Fruit fly (Drosophila melanogaster) whole organism, embryonic: Measurements from ENCODE around the gene mRpS18B.

Experiments
- Ada2b ChIP-seq: fragments of 200-800 bp; sonication (Bioruptor generic); IDR thresholded peaks from 2 replicates; pipeline ENCODE4 v1.3.6; 2022; ENCODE audit warnings: missing biosample characterization, missing genetic modification characterization
- Antp ChIP-seq: fragments of 200-800 bp; sonication (Bioruptor generic); optimal IDR thresholded peaks from 3 replicates; lab custom pipeline; 2016; ENCODE audit warnings: missing biosample characterization, missing genetic modification characterization
- BtbVII ChIP-seq: fragments of 200-800 bp; sonication (Bioruptor generic); optimal IDR thresholded peaks from 3 replicates; lab custom pipeline; 2017; ENCODE audit warnings: missing biosample characterization, mild to moderate bottlenecking, missing genetic modification characterization
- CG12104 ChIP-seq: fragments of 200-800 bp; sonication (Bioruptor generic); optimal IDR thresholded peaks from 3 replicates; lab custom pipeline; 2016; ENCODE audit warnings: missing biosample characterization, missing genetic modification characterization
- CG12219 ChIP-seq: fragments of 200-800 bp; sonication (Bioruptor generic); optimal IDR thresholded peaks from 3 replicates; lab custom pipeline; 2018; ENCODE audit warnings: missing biosample characterization, mild to moderate bottlenecking, missing genetic modification characterization
- CG1233 ChIP-seq: fragments of 200-800 bp; sonication (Bioruptor generic); optimal IDR thresholded peaks from 4 replicates; lab custom pipeline; 2018; ENCODE audit warnings: missing biosample characterization, mild to moderate bottlenecking, missing genetic modification characterization
- CG18619 ChIP-seq: fragments of 200-800 bp; sonication (Bioruptor generic); optimal IDR thresholded peaks from 3 replicates; lab custom pipeline; 2017; ENCODE audit warnings: missing biosample characterization, mild to moderate bottlenecking, missing genetic modification characterization
- CG2129 ChIP-seq: fragments of 200-800 bp; sonication (Bioruptor generic); IDR thresholded peaks from 2 replicates; pipeline ENCODE4 v1.3.6; 2022; ENCODE audit warnings: missing biosample characterization, missing genetic modification characterization; ENCODE audit not compliant: partially characterized antibody
- CG30403 ChIP-seq: fragments of 200-800 bp; sonication (Bioruptor generic); optimal IDR thresholded peaks from 3 replicates; lab custom pipeline; 2016; ENCODE audit warnings: missing biosample characterization, missing genetic modification characterization
- CG32767 ChIP-seq: fragments of 200-800 bp; sonication (Bioruptor generic); IDR thresholded peaks from 2 replicates; pipeline ENCODE4 v1.3.6; 2022; ENCODE audit warnings: missing biosample characterization, missing genetic modification characterization
- CG34422 ChIP-seq: fragments of 200-800 bp; sonication (Bioruptor generic); IDR thresholded peaks from 3 replicates; pipeline ENCODE4 v1.3.6; 2022; ENCODE audit warnings: missing biosample characterization, missing genetic modification characterization
- CG3995 ChIP-seq: fragments of 200-800 bp; sonication (Bioruptor generic); optimal IDR thresholded peaks from 3 replicates; lab custom pipeline; 2016; ENCODE audit warnings: missing biosample characterization, missing genetic modification characterization
- CG4282 ChIP-seq: fragments of 200-800 bp; sonication (Bioruptor generic); optimal IDR thresholded peaks from 2 replicates; lab custom pipeline; 2016; ENCODE audit warnings: missing biosample characterization, missing genetic modification characterization
- CG4617 ChIP-seq: fragments of 200-800 bp; sonication (Bioruptor generic); optimal IDR thresholded peaks from 3 replicates; lab custom pipeline; 2016; ENCODE audit warnings: missing biosample characterization, missing genetic modification characterization, borderline replicate concordance
- CG5953 ChIP-seq: fragments of 200-800 bp; sonication (Bioruptor generic); IDR thresholded peaks from 2 replicates; pipeline ENCODE4 v1.3.6; 2022; ENCODE audit warnings: missing biosample characterization, missing genetic modification characterization
- CG7357 ChIP-seq: fragments of 200-800 bp; sonication (Bioruptor generic); IDR thresholded peaks from 3 replicates; pipeline ENCODE4 v1.3.6; 2022; ENCODE audit warnings: missing biosample characterization, missing genetic modification characterization
- CG7372 ChIP-seq: fragments of 200-800 bp; sonication (Bioruptor generic); IDR thresholded peaks from 2 replicates; pipeline ENCODE4 v1.3.6; 2022; ENCODE audit warnings: missing biosample characterization, missing genetic modification characterization
- CG9727 ChIP-seq: fragments of 200-800 bp; sonication (Bioruptor generic); optimal IDR thresholded peaks from 3 replicates; lab custom pipeline; 2017; ENCODE audit warnings: missing biosample characterization, mild to moderate bottlenecking, missing genetic modification characterization
- CG9932 ChIP-seq: fragments of 200-800 bp; sonication (Bioruptor generic); IDR thresholded peaks from 2 replicates; pipeline ENCODE4 v1.3.6; 2022; ENCODE audit warnings: missing biosample characterization, missing genetic modification characterization
- CHES-1-like ChIP-seq: fragments of 200-800 bp; sonication (Bioruptor generic); optimal IDR thresholded peaks from 2 replicates; lab custom pipeline; 2016; ENCODE audit warnings: missing biosample characterization, missing genetic modification characterization
- Doc3 ChIP-seq: fragments of 200-800 bp; sonication (Bioruptor generic); IDR thresholded peaks from 3 replicates; pipeline ENCODE4 v1.3.6; 2022; ENCODE audit warnings: missing biosample characterization, missing genetic modification characterization; ENCODE audit not compliant: partially characterized antibody
- Dref ChIP-seq: fragments of 200-800 bp; sonication (Bioruptor generic); IDR thresholded peaks from 2 replicates; pipeline ENCODE4 v1.3.6; 2022; ENCODE audit warnings: missing biosample characterization, missing genetic modification characterization
- Drgx ChIP-seq: fragments of 200-800 bp; sonication (Bioruptor generic); IDR thresholded peaks from 2 replicates; pipeline ENCODE4 v1.3.6; 2022; ENCODE audit warnings: missing biosample characterization, missing genetic modification characterization
- Fer1 ChIP-seq: fragments of 200-800 bp; sonication (Bioruptor generic); optimal IDR thresholded peaks from 2 replicates; lab custom pipeline; 2017; ENCODE audit warnings: missing biosample characterization, mild to moderate bottlenecking, missing genetic modification characterization
- H15 ChIP-seq: fragments of 200-800 bp; sonication (Bioruptor generic); IDR thresholded peaks from 3 replicates; pipeline ENCODE4 v1.3.6; 2022; ENCODE audit warnings: missing biosample characterization, missing genetic modification characterization
- HLH3B ChIP-seq: fragments of 200-800 bp; sonication (Bioruptor generic); IDR thresholded peaks from 2 replicates; pipeline ENCODE4 v1.3.6; 2022; ENCODE audit warnings: missing biosample characterization, missing genetic modification characterization
- Hand ChIP-seq: fragments of 200-800 bp; sonication (Bioruptor generic); optimal IDR thresholded peaks from 2 replicates; lab custom pipeline; 2017; ENCODE audit warnings: mild to moderate bottlenecking, missing biosample characterization, missing genetic modification reagents, missing genetic modification characterization
- HmgZ ChIP-seq: fragments of 200-800 bp; sonication (Bioruptor generic); optimal IDR thresholded peaks from 2 replicates; lab custom pipeline; 2018; ENCODE audit warnings: missing biosample characterization, mild to moderate bottlenecking, missing genetic modification characterization
- Hsf ChIP-seq: fragments of 200-800 bp; sonication (Bioruptor generic); optimal IDR thresholded peaks from 3 replicates; lab custom pipeline; 2016; ENCODE audit warnings: missing biosample characterization, missing genetic modification characterization
- Jarid2 ChIP-seq: fragments of 200-800 bp; sonication (Bioruptor generic); optimal IDR thresholded peaks from 3 replicates; lab custom pipeline; 2017; ENCODE audit warnings: mild to moderate bottlenecking, missing biosample characterization, missing genetic modification reagents, missing genetic modification characterization
- Mad ChIP-seq: fragments of 200-800 bp; sonication (Bioruptor generic); optimal IDR thresholded peaks from 2 replicates; lab custom pipeline; 2016; ENCODE audit warnings: missing biosample characterization, missing genetic modification characterization
- Med ChIP-seq: fragments of 200-800 bp; sonication (Bioruptor generic); peaks from one replicate; lab custom pipeline; 2016; ENCODE audit warnings: missing biosample characterization, missing genetic modification characterization, mild to moderate bottlenecking, inconsistent platforms, moderate library complexity
- NC2β ChIP-seq: fragments of 200-800 bp; sonication (Bioruptor generic); optimal IDR thresholded peaks from 2 replicates; lab custom pipeline; 2016; ENCODE audit warnings: missing biosample characterization, missing genetic modification characterization
- NK7.1 ChIP-seq: fragments of 200-800 bp; sonication (Bioruptor generic); optimal IDR thresholded peaks from 3 replicates; lab custom pipeline; 2016; ENCODE audit warnings: missing biosample characterization, missing genetic modification characterization
- ac ChIP-seq: fragments of 200-800 bp; sonication (Bioruptor generic); optimal IDR thresholded peaks from 3 replicates; lab custom pipeline; 2017; ENCODE audit warnings: missing biosample characterization, mild to moderate bottlenecking, missing genetic modification characterization
- aop ChIP-seq: fragments of 200-800 bp; sonication (Bioruptor generic); IDR thresholded peaks from 2 replicates; pipeline ENCODE4 v1.3.6; 2022; ENCODE audit warnings: missing biosample characterization, missing genetic modification characterization
- esg ChIP-seq: fragments of 200-800 bp; sonication (Bioruptor generic); conservative IDR thresholded peaks from 2 replicates; pipeline ENCODE4 v1.3.6; 2022; ENCODE audit warnings: missing biosample characterization, missing genetic modification characterization
- eyg ChIP-seq: fragments of 200-800 bp; sonication (Bioruptor generic); optimal IDR thresholded peaks from 3 replicates; lab custom pipeline; 2016; ENCODE audit warnings: missing biosample characterization, missing genetic modification characterization
- grau ChIP-seq: fragments of 200-800 bp; optimal IDR thresholded peaks from 3 replicates; lab custom pipeline; 2019; ENCODE audit warnings: missing biosample characterization, mild to moderate bottlenecking, missing genetic modification characterization, moderate library complexity
- h ChIP-seq: fragments of >200 bp; optimal IDR thresholded peaks from 2 replicates; lab custom pipeline; 2017
- jigr1 ChIP-seq: fragments of 200-800 bp; sonication (Bioruptor generic); IDR thresholded peaks from 3 replicates; pipeline ENCODE4 v1.3.6; 2022; ENCODE audit warnings: missing biosample characterization, missing genetic modification characterization
- org-1 ChIP-seq: fragments of 200-800 bp; sonication (Bioruptor generic); optimal IDR thresholded peaks from 2 replicates; lab custom pipeline; 2017; ENCODE audit warnings: missing biosample characterization, missing genetic modification characterization
- rib ChIP-seq: fragments of 200-800 bp; sonication (Bioruptor generic); IDR thresholded peaks from 2 replicates; pipeline ENCODE4 v1.3.6; 2022; ENCODE audit warnings: missing biosample characterization, missing genetic modification characterization
- salm ChIP-seq: fragments of 200-800 bp; sonication (Bioruptor generic); optimal IDR thresholded peaks from 2 replicates; lab custom pipeline; 2018; ENCODE audit warnings: missing biosample characterization, mild to moderate bottlenecking, missing genetic modification characterization
- sc ChIP-seq, 3 experiments: fragments of >200 bp in 2 of 3; fragments of 200-800 bp in 1 of 3; sonication (Bioruptor generic) in 1 of 3; optimal IDR thresholded peaks; 2 replicates in 2 of 3; 3 replicates in 1 of 3; lab custom pipeline; 2017; ENCODE audit warnings: mild to moderate bottlenecking in 1 of 3, missing biosample characterization in 1 of 3, missing genetic modification characterization in 1 of 3, missing genetic modification reagents in 1 of 3
- sna ChIP-seq: fragments of 200-800 bp; sonication (Bioruptor generic); IDR thresholded peaks from 2 replicates; pipeline ENCODE4 v1.3.6; 2022; ENCODE audit warnings: missing biosample characterization, missing genetic modification characterization; ENCODE audit not compliant: partially characterized antibody
- so ChIP-seq: fragments of 200-800 bp; sonication (Bioruptor generic); IDR thresholded peaks from 3 replicates; pipeline ENCODE4 v1.3.6; 2022; ENCODE audit warnings: missing biosample characterization, missing genetic modification characterization
- sob ChIP-seq: fragments of 200-800 bp; sonication (Bioruptor generic); IDR thresholded peaks from 2 replicates; pipeline ENCODE4 v1.3.6; 2022; ENCODE audit warnings: missing biosample characterization, missing genetic modification characterization
- tll ChIP-seq, 2 experiments: fragments of 200-800 bp in 1 of 2; fragments of >200 bp in 1 of 2; sonication (Bioruptor generic) in 1 of 2; optimal IDR thresholded peaks; 2 replicates each; lab custom pipeline; 2017 to 2019; ENCODE audit warnings: missing biosample characterization in 2 of 2, missing genetic modification characterization in 2 of 2, mild to moderate bottlenecking in 1 of 2, moderate library complexity in 1 of 2
- trh ChIP-seq: fragments of 200-800 bp; sonication (Bioruptor generic); optimal IDR thresholded peaks from 2 replicates; lab custom pipeline; 2016; ENCODE audit warnings: missing biosample characterization, missing genetic modification characterization
- unpg ChIP-seq: fragments of 200-800 bp; sonication (Bioruptor generic); optimal IDR thresholded peaks from 3 replicates; lab custom pipeline; 2018; ENCODE audit warnings: missing biosample characterization, mild to moderate bottlenecking, missing genetic modification characterization, moderate library complexity
- wek ChIP-seq: fragments of 200-800 bp; sonication (Bioruptor generic); optimal IDR thresholded peaks from 3 replicates; lab custom pipeline; 2018; ENCODE audit warnings: missing biosample characterization, mild to moderate bottlenecking, missing genetic modification characterization, moderate library complexity

mRpS18B gene

DNA sequence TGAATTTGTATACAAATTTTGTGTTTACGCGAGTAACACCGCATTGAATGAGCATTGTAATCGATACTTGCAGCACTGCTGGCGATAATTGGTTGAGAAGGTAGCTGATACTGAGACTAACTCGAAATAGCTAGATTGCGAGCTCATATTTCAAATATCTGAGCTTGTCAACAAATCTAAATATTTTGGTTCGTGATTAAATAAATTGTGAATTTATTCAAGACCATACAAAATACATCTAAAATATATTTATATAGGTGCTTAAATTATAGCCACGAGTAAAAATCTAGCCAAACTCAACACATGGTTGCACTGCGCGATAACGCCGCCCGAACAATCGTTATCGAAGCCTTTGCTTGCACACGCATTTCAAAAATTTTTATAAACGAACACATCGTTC lies 3.3 kb downstream of the mRpS18B start, which contains the start of the genes Taf13 and nesd (continued):
- TF ChIP-seq CG30403 (peak; percentile 62), Mad (peak; percentile 1), salm (no peak), CG9932 (peak; percentile 50), CG34422 (no peak), CG12219 (no peak), Med (GFP tag; lab: Kevin White, UChicago) (peak; percentile 81), sob (GFP tag; lab: Robert Waterston, UW) (0 out of 2 replicates have a peak, but pooled peaks have one; percentile 17), Jarid2 (no peak), CG5953 (GFP tag; lab: Robert Waterston, UW) (no peak), NC2β (GFP tag; lab: Kevin White, UChicago) (no peak), CG32767 (peak; percentile 16; the same call in 1 of the 2 replicates), CG3995 (GFP tag; lab: Kevin White, UChicago) (peak; percentile 39), CG12104 (GFP tag; lab: Kevin White, UChicago) (no peak), tll (GFP tag; optimal IDR thresholded peaks at IDR 0.05; lab: Kevin White, UChicago) (peak; percentile 2 to 93), h (lab: Kevin White, UChicago) (no peak), aop (GFP tag; lab: Robert Waterston, UW) (no peak), BtbVII (GFP tag; lab: Kevin White, UChicago) (no peak), CG4282 (no peak), rib (GFP tag; lab: Robert Waterston, UW) (peak; percentile 56; the same call in 1 of the 2 replicates), jigr1 (GFP tag; lab: Robert Waterston, UW) (no peak), Dref (peak; percentile 81), Hsf (GFP tag; lab: Kevin White, UChicago) (peak; percentile 52), unpg (GFP tag; lab: Kevin White, UChicago) (peak; percentile 26), esg (GFP tag; lab: Robert Waterston, UW) (no peak), Doc3 (GFP tag; lab: Robert Waterston, UW) (peak; percentile 60), CG7357 (no peak), sna (GFP tag; lab: Robert Waterston, UW) (no peak; the same call in 1 of the 2 replicates), CHES-1-like (GFP tag; lab: Kevin White, UChicago) (peak; percentile 4), HLH3B (no peak), NK7.1 (GFP tag; lab: Kevin White, UChicago) (no peak), Drgx (GFP tag; lab: Robert Waterston, UW) (no peak), HmgZ (tag; lab: Kevin White, UChicago) (peak; percentile 68), H15 (GFP tag; lab: Robert Waterston, UW) (no peak), sc (optimal IDR thresholded peaks at IDR 0.05; lab: Kevin White, UChicago) (no peak), sc (GFP tag; optimal IDR thresholded peaks at IDR 0.05; lab: Kevin White, UChicago) (no peak), CG2129 (GFP tag; lab: Robert Waterston, UW) (peak; percentile 58; the same call in 1 of the 2 replicates), CG9727 (peak; percentile 37), org-1 (GFP tag; lab: Kevin White, UChicago) (no peak), grau (tag; lab: Kevin White, UChicago) (peak; percentile 66), CG4617 (GFP tag; lab: Kevin White, UChicago) (peak; percentile 40), Hand (no peak), trh (GFP tag; lab: Kevin White, UChicago) (no peak), Fer1 (peak; percentile 44), eyg (GFP tag; lab: Kevin White, UChicago) (no peak), Antp (GFP tag; lab: Kevin White, UChicago) (no peak), so (no peak), CG18619 (peak; percentile 1), CG7372 (GFP tag; lab: Robert Waterston, UW) (no peak), CG1233 (GFP tag; lab: Kevin White, UChicago) (no peak), ac (GFP tag; lab: Kevin White, UChicago) (no peak), wek (no peak), Ada2b (no peak)
